Fruit fly (Drosophila melanogaster): ENCODE measurements around the gene CG7990.

The CG7990 gene

DNA sequence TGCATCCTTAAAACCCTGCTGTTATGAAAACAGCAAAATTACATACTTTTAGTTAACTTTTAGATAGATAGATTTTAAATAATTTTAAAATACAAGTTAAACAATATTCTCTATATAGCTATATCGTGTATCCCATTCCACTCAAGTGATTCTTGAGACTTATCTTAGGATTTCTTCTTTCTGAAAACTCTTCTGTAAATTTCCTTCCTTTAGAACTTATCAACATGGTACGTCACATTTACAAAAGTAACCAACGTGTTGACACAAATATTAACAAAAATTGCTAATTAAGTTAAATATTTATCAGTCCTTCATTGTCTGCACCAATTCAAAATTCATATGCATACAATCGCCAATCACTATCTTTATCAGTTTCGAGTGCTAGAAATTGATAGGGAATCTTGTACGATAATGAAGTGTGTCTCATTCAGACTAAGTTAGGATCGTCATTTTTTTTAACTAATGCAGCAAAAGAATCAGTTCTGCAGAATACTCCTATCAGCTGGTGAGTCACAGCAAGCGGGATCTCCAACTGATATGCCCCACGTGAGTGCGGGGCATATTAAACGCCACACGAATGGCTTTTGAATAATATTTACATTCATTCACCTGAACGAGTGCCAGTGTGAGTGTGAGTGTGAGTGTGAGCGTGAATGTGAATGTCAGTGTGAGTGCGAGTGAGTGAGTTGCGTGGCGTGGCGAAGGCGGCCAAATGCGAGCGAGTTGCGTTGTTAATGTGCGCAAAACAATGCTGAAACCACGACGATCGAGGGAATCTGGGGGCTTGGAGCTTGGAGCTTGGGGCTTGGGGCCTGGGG is 34.0 kb downstream of the CG7990 start (continued):
- TF ChIP-seq cwo (GFP tag; optimal IDR thresholded peaks at IDR 0.05) (peak; percentile 51), Atf3 (GFP tag; optimal IDR thresholded peaks at IDR 0.05) (no peak), CG15073 (GFP tag; optimal IDR thresholded peaks at IDR 0.05) (no peak), odd (GFP tag; optimal IDR thresholded peaks at IDR 0.05) (no peak), CG7987 (GFP tag; optimal IDR thresholded peaks at IDR 0.05) (no peak), CG8290 (GFP tag; optimal IDR thresholded peaks at IDR 0.05) (no peak), CG8290 (tag; optimal IDR thresholded peaks at IDR 0.05) (peak in 1 of 2 experiments; percentile 76), CG1024 (GFP tag; IDR thresholded peaks at IDR 0.05) (no peak), CG9727 (GFP tag; optimal IDR thresholded peaks at IDR 0.05) (no peak), shn (GFP tag; optimal IDR thresholded peaks at IDR 0.05) (no peak), Eip74EF (GFP tag; optimal IDR thresholded peaks at IDR 0.05) (no peak), Dfd (GFP tag; optimal IDR thresholded peaks at IDR 0.05) (no peak), mam (GFP tag; optimal IDR thresholded peaks at IDR 0.05) (no peak), CG34422 (GFP tag; IDR thresholded peaks at IDR 0.05) (peak; percentile 27; the same call in 1 of the 3 replicates), Nf-YB (GFP tag; optimal IDR thresholded peaks at IDR 0.05) (no peak), CG7556 (GFP tag; optimal IDR thresholded peaks at IDR 0.05) (no peak), CG15514 (GFP tag; optimal IDR thresholded peaks at IDR 0.05) (no peak), Pdp1 (GFP tag; optimal IDR thresholded peaks at IDR 0.05) (peak in 1 of 2 experiments; percentile 48), chm (GFP tag; IDR thresholded peaks at IDR 0.05) (no peak), fd3F (GFP tag; optimal IDR thresholded peaks at IDR 0.05) (no peak), CG31365 (tag; optimal IDR thresholded peaks at IDR 0.05) (no peak), YL-1 (GFP tag; optimal IDR thresholded peaks at IDR 0.05) (no peak), Hr39 (optimal IDR thresholded peaks at IDR 0.05) (no peak), Jarid2 (GFP tag; optimal IDR thresholded peaks at IDR 0.05) (no peak), Abd-B (GFP tag; optimal IDR thresholded peaks at IDR 0.05) (no peak), chif (GFP tag; optimal IDR thresholded peaks at IDR 0.05) (no peak), CG9215 (GFP tag; IDR thresholded peaks at IDR 0.05) (no peak), Asciz (GFP tag; optimal IDR thresholded peaks at IDR 0.05) (no peak), CG8478 (optimal IDR thresholded peaks at IDR 0.05) (no peak), CG17361 (GFP tag; IDR thresholded peaks at IDR 0.05) (no peak), CG10654 (GFP tag; optimal IDR thresholded peaks at IDR 0.05) (no peak), chn (GFP tag; optimal IDR thresholded peaks at IDR 0.05) (no peak), Nf-YA (GFP tag; IDR thresholded peaks at IDR 0.05) (no peak), sens (GFP tag) (peak; percentile 14), Atf6 (GFP tag; IDR thresholded peaks at IDR 0.05) (0 out of 2 replicates have a peak, but pooled peaks have one; percentile 18), CG18619 (GFP tag; optimal IDR thresholded peaks at IDR 0.05) (no peak), CG16863 (GFP tag; optimal IDR thresholded peaks at IDR 0.05) (no peak), tll (GFP tag; optimal IDR thresholded peaks at IDR 0.05) (no peak), klu (GFP tag; IDR thresholded peaks at IDR 0.05) (no peak), CG7745 (tag; optimal IDR thresholded peaks at IDR 0.05) (no peak), Gsc (GFP tag; IDR thresholded peaks at IDR 0.05) (no peak), Hr3 (GFP tag; optimal IDR thresholded peaks at IDR 0.05) (no peak), Deaf1 (tag; optimal IDR thresholded peaks at IDR 0.05) (peak; percentile 31), NfI (GFP tag; optimal IDR thresholded peaks at IDR 0.05) (peak; percentile 23), CG12236 (GFP tag; optimal IDR thresholded peaks at IDR 0.05) (no peak), pfk (GFP tag; optimal IDR thresholded peaks at IDR 0.05) (no peak), CG17359 (tag; optimal IDR thresholded peaks at IDR 0.05) (no peak), schlank (tag; optimal IDR thresholded peaks at IDR 0.05) (no peak), hbn (GFP tag; IDR thresholded peaks at IDR 0.05; ENCODE audit: partially characterized antibody) (no peak), unc-4 (GFP tag; IDR thresholded peaks at IDR 0.05; ENCODE audit: partially characterized antibody) (no peak)

Data from whole organism, embryonic.